Worm (Caenorhabditis elegans): ENCODE results near the gene atp-2.

Gene atp-2

ce11 chrIII:5181217-5181616, 47.0 kb upstream of the atp-2 start:
- TF ChIP-seq lin-35 (GFP tag; optimal IDR thresholded peaks at IDR 0.05) (peak in 1 of 2 experiments; percentile 34), hlh-4 (tag; optimal IDR thresholded peaks at IDR 0.05) (no peak), efl-1 (optimal IDR thresholded peaks at IDR 0.05) (no peak), efl-1 (GFP tag; optimal IDR thresholded peaks at IDR 0.05 in 1 of 2) (peak in 1 of 2 experiments; percentile 52), dpl-1 (GFP tag; optimal IDR thresholded peaks at IDR 0.05) (peak in 1 of 3 experiments; percentile 51)

- TF ChIP-seq snu-23 (GFP tag; optimal IDR thresholded peaks at IDR 0.05) (peak; percentile 16), ceh-90 (tag; optimal IDR thresholded peaks at IDR 0.05) (no peak), blmp-1 (tag; optimal IDR thresholded peaks at IDR 0.05) (peak; percentile 55), lin-35 (GFP tag; optimal IDR thresholded peaks at IDR 0.05) (peak in 1 of 2 experiments; percentile 1), sup-37 (GFP tag; optimal IDR thresholded peaks at IDR 0.05) (no peak), lin-14 (GFP tag; optimal IDR thresholded peaks at IDR 0.05) (peak; percentile 45), efl-1 (optimal IDR thresholded peaks at IDR 0.05) (peak; percentile 15 to 23), efl-1 (GFP tag; optimal IDR thresholded peaks at IDR 0.05 in 1 of 2) (no peak)
Observed at ce11 chrIII:5181641-5182040, 46.6 kb upstream of the atp-2 start.

ce11 chrIII:5183372-5183771, 44.8 kb upstream of the atp-2 start:
- TF ChIP-seq mdl-1 (tag; optimal IDR thresholded peaks at IDR 0.05) (no peak), jun-1 (tag; optimal IDR thresholded peaks at IDR 0.05) (no peak), Y116A8C.19 (tag; optimal IDR thresholded peaks at IDR 0.05; ENCODE audit: borderline replicate concordance) (no peak), fos-1 (tag; optimal IDR thresholded peaks at IDR 0.05) (no peak), ztf-11 (tag; optimal IDR thresholded peaks at IDR 0.05) (no peak), nhr-11 (tag; optimal IDR thresholded peaks at IDR 0.05) (no peak), efl-1 (optimal IDR thresholded peaks at IDR 0.05) (no peak), efl-1 (GFP tag; optimal IDR thresholded peaks at IDR 0.05 in 1 of 2) (peak in 1 of 2 experiments; percentile 4), efl-3 (GFP tag; optimal IDR thresholded peaks at IDR 0.05) (no peak), lin-14 (GFP tag; optimal IDR thresholded peaks at IDR 0.05) (peak; percentile 22), swsn-7 (tag; optimal IDR thresholded peaks at IDR 0.05) (no peak), dpl-1 (GFP tag; optimal IDR thresholded peaks at IDR 0.05) (peak in 1 of 3 experiments; percentile 14)

ce11 chrIII:5185620-5186019, 42.6 kb upstream of the atp-2 start, which contains the start of gene pup-2:
pup-2 (plus strand) TSS chrIII:5185920.
- TF ChIP-seq unc-86 (tag; optimal IDR thresholded peaks at IDR 0.05): no peak
- no peak for TF ChIP-seq hlh-4 (tag; optimal IDR thresholded peaks at IDR 0.05)
- no peak for TF ChIP-seq snpc-4 (tag; optimal IDR thresholded peaks at IDR 0.05)
- TF ChIP-seq ceh-63 (GFP tag; optimal IDR thresholded peaks at IDR 0.05): no peak
- TF ChIP-seq fkh-8 (tag; optimal IDR thresholded peaks at IDR 0.05): peak; percentile 10
- TF ChIP-seq lin-13 (GFP tag; optimal IDR thresholded peaks at IDR 0.05): no peak
- TF ChIP-seq nhr-20 (tag; optimal IDR thresholded peaks at IDR 0.05): no peak

- TF ChIP-seq nhr-11 (tag; optimal IDR thresholded peaks at IDR 0.05): no peak
- TF ChIP-seq snu-23 (GFP tag; optimal IDR thresholded peaks at IDR 0.05): no peak
- TF ChIP-seq efl-3 (GFP tag; optimal IDR thresholded peaks at IDR 0.05): no peak
- no peak for TF ChIP-seq unc-130 (tag; optimal IDR thresholded peaks at IDR 0.05)
- no peak for TF ChIP-seq ceh-63 (GFP tag; optimal IDR thresholded peaks at IDR 0.05)
- no peak for TF ChIP-seq elt-2 (tag; optimal IDR thresholded peaks at IDR 0.05)
- no peak for TF ChIP-seq swsn-7 (tag; optimal IDR thresholded peaks at IDR 0.05)
- TF ChIP-seq C34B4.2 (tag; optimal IDR thresholded peaks at IDR 0.05): no peak
- no peak for TF ChIP-seq unc-98 (GFP tag; IDR thresholded peaks at IDR 0.05)
- TF ChIP-seq nhr-20 (tag; optimal IDR thresholded peaks at IDR 0.05): no peak
- no peak for TF ChIP-seq pag-3 (tag; optimal IDR thresholded peaks at IDR 0.05; ENCODE audit: borderline replicate concordance, insufficient read depth)
- TF ChIP-seq ceh-82 (tag; optimal IDR thresholded peaks at IDR 0.05): no peak
- TF ChIP-seq rnt-1 (tag; optimal IDR thresholded peaks at IDR 0.05): no peak
- no peak for TF ChIP-seq nhr-71 (tag; optimal IDR thresholded peaks at IDR 0.05)
- TF ChIP-seq grh-1 (GFP tag; IDR thresholded peaks at IDR 0.05): no peak
Observed at ce11 chrIII:5188426-5188825, 39.8 kb upstream of the atp-2 start, which contains the start of gene K10D2.8. K10D2.8 (plus strand) TSS chrIII:5188726.
